Worm (Caenorhabditis elegans) whole organism, late embryonic: Measurements from ENCODE around the gene cdh-3.

Source experiments
- elt-2 ChIP-seq: sonication (generic microtip); optimal IDR thresholded peaks from 2 replicates; lab custom pipeline; 2016; ENCODE audit warnings: missing genetic modification reagents, missing genetic modification characterization, missing compliant biosample characterization
- hlh-15 ChIP-seq: sonication (generic microtip); optimal IDR thresholded peaks from 2 replicates; lab custom pipeline; 2016; ENCODE audit warnings: missing genetic modification characterization, missing compliant biosample characterization
- nfya-1 ChIP-seq: sonication (generic microtip); optimal IDR thresholded peaks from 2 replicates; lab custom pipeline; 2017; ENCODE audit warnings: missing genetic modification characterization, mild to moderate bottlenecking, missing compliant biosample characterization, antibody characterized with exemption, moderate library complexity
- pag-3 ChIP-seq: sonication (generic microtip); optimal IDR thresholded peaks from 2 replicates; lab custom pipeline; 2016; ENCODE audit warnings: missing compliant biosample characterization, missing genetic modification characterization, borderline replicate concordance
- pros-1 ChIP-seq: fragments of 150-350 bp; optimal IDR thresholded peaks from 2 replicates; lab custom pipeline; 2014; ENCODE audit warnings: missing biosample characterization, missing genetic modification reagents, missing genetic modification characterization
- rnt-1 ChIP-seq: sonication (generic microtip); optimal IDR thresholded peaks from 2 replicates; lab custom pipeline; 2016; ENCODE audit warnings: missing genetic modification characterization, missing compliant biosample characterization

DNA sequence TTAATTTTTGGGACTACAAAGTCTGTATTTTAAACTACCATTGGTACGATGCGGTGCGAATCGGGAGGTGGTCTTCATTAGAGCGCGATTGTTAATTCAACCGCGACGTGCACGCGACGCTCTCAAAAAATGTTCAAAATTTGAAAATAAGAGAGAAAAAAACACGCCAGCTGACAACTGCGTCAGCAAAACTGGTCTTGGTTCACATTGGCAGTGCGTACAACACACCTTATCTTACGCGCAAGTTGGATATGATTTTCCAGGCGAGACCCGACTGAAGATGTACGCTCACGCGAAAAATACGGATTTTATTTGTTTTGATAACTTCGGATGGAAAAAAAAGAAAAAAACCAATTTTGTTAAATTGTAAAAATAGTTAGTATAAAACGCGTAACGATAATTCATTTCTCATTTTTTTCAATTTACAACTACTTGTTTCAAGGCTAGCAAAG, 42.3 kb downstream of the cdh-3 start, which contains the start of gene C03B8.3:
- TF ChIP-seq elt-2 (tag; lab: Kevin White, UChicago) (no peak), rnt-1 (tag; lab: Kevin White, UChicago) (no peak), pag-3 (tag; lab: Kevin White, UChicago) (no peak), pros-1 (tag; lab: Kevin White, UChicago) (no peak), nfya-1 (no peak), hlh-15 (tag; lab: Kevin White, UChicago) (no peak)
